Worm (Caenorhabditis elegans): ENCODE measurements around the gene cdr-6.

DNA sequence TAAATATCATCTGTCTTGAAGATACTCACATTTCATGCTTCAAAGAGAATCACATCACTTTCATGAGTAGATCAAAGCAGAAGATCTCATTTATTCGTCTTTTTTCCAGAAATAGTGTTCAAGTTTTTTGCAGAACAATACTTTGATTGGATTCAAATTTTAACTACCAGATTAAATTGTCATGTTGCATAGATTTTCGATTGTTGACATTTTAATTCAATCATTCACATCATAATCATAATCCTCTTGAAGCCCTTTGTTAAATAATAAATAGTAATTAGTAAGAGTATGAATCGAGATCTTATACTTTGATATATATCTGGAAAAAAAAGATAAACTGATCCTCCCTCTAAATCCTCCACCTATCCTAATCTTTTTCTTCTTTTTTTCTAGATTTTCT lies 14.3 kb upstream of the cdr-6 start:
- TF ChIP-seq nhr-28 (tag; optimal IDR thresholded peaks at IDR 0.05): no peak
- TF ChIP-seq attf-4 (tag; optimal IDR thresholded peaks at IDR 0.05): no peak
- TF ChIP-seq ceh-82 (tag; optimal IDR thresholded peaks at IDR 0.05): no peak
- TF ChIP-seq ama-1 (optimal IDR thresholded peaks at IDR 0.05): no peak
- TF ChIP-seq set-16 (GFP tag; IDR thresholded peaks at IDR 0.05): no peak
- no peak for TF ChIP-seq mdl-1 (tag; optimal IDR thresholded peaks at IDR 0.05)

All from whole organism, L4 larva.